Fruit fly (Drosophila melanogaster): ENCODE data around the gene Pdss2.

Gene Pdss2

DNA sequence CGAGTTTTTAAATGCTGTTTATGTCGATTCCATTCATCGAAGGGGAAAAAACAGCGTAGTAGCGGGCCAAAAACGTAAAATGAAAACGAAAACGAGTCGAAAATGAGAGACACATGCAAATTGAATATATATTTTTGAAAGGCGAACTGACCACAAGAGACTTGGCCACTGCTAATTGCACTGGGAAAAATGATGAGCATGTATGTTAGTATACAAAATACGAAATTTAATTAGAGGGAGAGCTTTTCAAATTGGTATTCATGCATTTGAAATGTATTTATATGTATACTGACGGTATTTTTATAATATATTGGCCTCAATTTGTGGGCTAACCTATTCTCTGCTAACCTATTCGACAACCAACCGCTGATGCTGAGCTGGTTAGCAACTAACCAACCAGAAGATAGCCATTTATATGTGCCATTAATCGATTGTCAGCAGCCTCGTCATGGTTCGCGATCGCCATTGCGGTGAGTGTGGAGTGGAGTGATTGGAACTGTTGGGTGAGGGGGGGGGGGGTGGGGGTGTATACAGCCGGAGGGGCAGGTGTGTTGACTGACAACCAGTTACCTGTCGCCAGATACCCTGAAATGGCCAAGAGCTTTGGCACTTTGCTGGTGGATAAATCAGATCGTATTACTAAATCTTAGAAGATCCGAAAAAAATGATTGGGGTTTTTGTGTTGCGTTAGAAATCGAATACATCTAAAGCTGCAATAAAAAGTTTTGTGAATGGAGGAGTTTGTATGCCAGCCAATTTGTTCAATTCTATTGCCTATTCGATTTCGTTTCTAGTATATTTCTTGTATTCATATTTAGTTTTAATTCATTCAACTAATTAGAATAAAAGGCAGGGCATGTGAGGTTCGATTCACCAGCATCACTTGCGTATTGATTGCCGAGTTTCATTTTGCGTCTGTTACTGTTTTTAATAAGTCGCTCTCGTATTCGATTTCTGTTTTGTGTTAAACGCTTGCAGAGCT, 14.5 kb downstream of the Pdss2 start (continued):
- TF ChIP-seq CG11695 (GFP tag; IDR thresholded peaks at IDR 0.05) (peak; percentile 66; the same call in 2 of the 3 replicates), sd (tag; optimal IDR thresholded peaks at IDR 0.05) (no peak), CG14965 (GFP tag; optimal IDR thresholded peaks at IDR 0.05; ENCODE audit: borderline replicate concordance) (no peak), eve (GFP tag; optimal IDR thresholded peaks at IDR 0.05) (peak in 1 of 2 experiments; percentile 46), Blimp-1 (GFP tag; optimal IDR thresholded peaks at IDR 0.05) (peak; percentile 53), trem (tag; optimal IDR thresholded peaks at IDR 0.05) (no peak), CG6689 (GFP tag; IDR thresholded peaks at IDR 0.05) (0 out of 2 replicates have a peak, but pooled peaks have one; percentile 12), prd (optimal IDR thresholded peaks at IDR 0.05) (no peak), prd (GFP tag; IDR thresholded peaks at IDR 0.05) (peak; percentile 16; the same call in 1 of the 3 replicates), lab (GFP tag; optimal IDR thresholded peaks at IDR 0.05) (peak; percentile 44), gem (tag; optimal IDR thresholded peaks at IDR 0.05) (peak; percentile 50), CG12391 (tag; optimal IDR thresholded peaks at IDR 0.05) (peak; percentile 8), Meics (GFP tag; optimal IDR thresholded peaks at IDR 0.05) (peak; percentile 51), Ets65A (GFP tag) (peak; percentile 1), CG18599 (GFP tag; optimal IDR thresholded peaks at IDR 0.05) (no peak), tap (tag; optimal IDR thresholded peaks at IDR 0.05) (peak; percentile 34), CG10979 (tag; optimal IDR thresholded peaks at IDR 0.05) (no peak), CG9876 (GFP tag; optimal IDR thresholded peaks at IDR 0.05) (no peak), CoRest (tag; optimal IDR thresholded peaks at IDR 0.05) (no peak), Ptx1 (GFP tag; IDR thresholded peaks at IDR 0.05) (peak; percentile 50), CG12659 (GFP tag; optimal IDR thresholded peaks at IDR 0.05) (peak; percentile 17), tio (GFP tag; optimal IDR thresholded peaks at IDR 0.05) (peak; percentile 3), pan (optimal IDR thresholded peaks at IDR 0.05) (no peak), pan (GFP tag; optimal IDR thresholded peaks at IDR 0.05 in 1 of 2, IDR thresholded peaks at IDR 0.05 in 1 of 2) (peak in 1 of 2 experiments; percentile 68), org-1 (GFP tag; optimal IDR thresholded peaks at IDR 0.05) (peak; percentile 15), Pdp1 (GFP tag; optimal IDR thresholded peaks at IDR 0.05) (peak in 1 of 2 experiments; percentile 1), schlank (tag; optimal IDR thresholded peaks at IDR 0.05) (no peak), Nf-YC (tag; optimal IDR thresholded peaks at IDR 0.05) (peak; percentile 73), Dek (tag; optimal IDR thresholded peaks at IDR 0.05) (peak; percentile 2), H15 (GFP tag; IDR thresholded peaks at IDR 0.05) (peak; percentile 18; the same call in 1 of the 3 replicates), Aef1 (GFP tag; IDR thresholded peaks at IDR 0.05) (peak; percentile 16; the same call in 1 of the 3 replicates), CG11247 (GFP tag; IDR thresholded peaks at IDR 0.05) (0 out of 2 replicates have a peak, but pooled peaks have one; percentile 8), CG34422 (GFP tag; IDR thresholded peaks at IDR 0.05) (0 out of 3 replicates have a peak, but pooled peaks have one; percentile 27), Nf-YB (GFP tag; optimal IDR thresholded peaks at IDR 0.05) (peak; percentile 47), CG32532 (GFP tag; IDR thresholded peaks at IDR 0.05) (peak; percentile 12; the same call in 1 of the 2 replicates), CG2678 (tag; optimal IDR thresholded peaks at IDR 0.05) (peak; percentile 40), lilli (GFP tag; optimal IDR thresholded peaks at IDR 0.05) (peak; percentile 30), row (GFP tag; IDR thresholded peaks at IDR 0.05) (peak; percentile 51), CG5245 (GFP tag; optimal IDR thresholded peaks at IDR 0.05) (no peak), sisA (GFP tag; IDR thresholded peaks at IDR 0.05) (0 out of 2 replicates have a peak, but pooled peaks have one; percentile 5), CG11560 (tag; IDR thresholded peaks at IDR 0.05) (no peak), Hr3 (GFP tag; optimal IDR thresholded peaks at IDR 0.05) (no peak), CG12769 (tag; optimal IDR thresholded peaks at IDR 0.05) (peak; percentile 58), CG12219 (GFP tag; optimal IDR thresholded peaks at IDR 0.05) (peak; percentile 11), da (GFP tag; optimal IDR thresholded peaks at IDR 0.05) (no peak), Taf1 (GFP tag; IDR thresholded peaks at IDR 0.05) (0 out of 2 replicates have a peak, but pooled peaks have one; percentile 20), CG3726 (GFP tag; IDR thresholded peaks at IDR 0.05) (no peak), vvl (GFP tag; IDR thresholded peaks at IDR 0.05) (0 out of 2 replicates have a peak, but pooled peaks have one; percentile 36)
